Fruit fly (Drosophila melanogaster) whole organism, prepupa: ENCODE data around the gene tbc.

Experiments
- Blimp-1 ChIP-seq: fragments of 200-800 bp; sonication (Bioruptor generic); optimal IDR thresholded peaks from 3 replicates; lab custom pipeline; 2017; ENCODE audit warnings: missing biosample characterization, missing genetic modification characterization, mild to moderate bottlenecking, moderate library complexity, missing genetic modification reagents
- CG10631 ChIP-seq: fragments of 200-800 bp; sonication (Bioruptor generic); optimal IDR thresholded peaks from 2 replicates; lab custom pipeline; 2016; ENCODE audit warnings: missing biosample characterization, missing genetic modification characterization
- CG10669 ChIP-seq: fragments of 200-800 bp; sonication (Bioruptor generic); optimal IDR thresholded peaks from 3 replicates; lab custom pipeline; 2018; ENCODE audit warnings: missing biosample characterization, mild to moderate bottlenecking, missing genetic modification characterization, moderate library complexity
- CG11294 ChIP-seq: fragments of 200-800 bp; sonication (Bioruptor generic); IDR thresholded peaks from 2 replicates; pipeline ENCODE4 v1.3.6; 2022; ENCODE audit warnings: missing biosample characterization, missing genetic modification characterization
- CG11902 ChIP-seq: fragments of 200-800 bp; sonication (Bioruptor generic); optimal IDR thresholded peaks from 3 replicates; lab custom pipeline; 2016; ENCODE audit warnings: missing biosample characterization, missing genetic modification characterization
- CG1621 ChIP-seq: fragments of 200-800 bp; sonication (Bioruptor generic); optimal IDR thresholded peaks from 3 replicates; lab custom pipeline; 2018; ENCODE audit warnings: missing biosample characterization, mild to moderate bottlenecking, missing genetic modification characterization
- CG16779 ChIP-seq: fragments of 200-800 bp; sonication (Bioruptor generic); optimal IDR thresholded peaks from 3 replicates; lab custom pipeline; 2017; ENCODE audit warnings: missing biosample characterization, mild to moderate bottlenecking, missing genetic modification characterization
- CG3032 ChIP-seq: fragments of 200-800 bp; optimal IDR thresholded peaks from 2 replicates; lab custom pipeline; 2019; ENCODE audit warnings: missing biosample characterization, mild to moderate bottlenecking, missing genetic modification characterization, moderate library complexity
- CG31627 ChIP-seq: fragments of 200-800 bp; sonication (Bioruptor generic); optimal IDR thresholded peaks from 3 replicates; lab custom pipeline; 2016; ENCODE audit warnings: missing biosample characterization, missing genetic modification characterization
- CG32006 ChIP-seq: fragments of 200-800 bp; sonication (Bioruptor generic); optimal IDR thresholded peaks from 3 replicates; lab custom pipeline; 2017; ENCODE audit warnings: missing biosample characterization, mild to moderate bottlenecking, missing genetic modification characterization
- CG4318 ChIP-seq: fragments of 200-800 bp; sonication (Bioruptor generic); optimal IDR thresholded peaks from 3 replicates; lab custom pipeline; 2017; ENCODE audit warnings: missing biosample characterization, mild to moderate bottlenecking, missing genetic modification characterization
- CG6163 ChIP-seq: fragments of 200-800 bp; sonication (Bioruptor generic); IDR thresholded peaks from 3 replicates; pipeline ENCODE4 v1.3.6; 2022; ENCODE audit warnings: missing biosample characterization, missing genetic modification characterization
- CG6276 ChIP-seq: fragments of 200-800 bp; sonication (Bioruptor generic); optimal IDR thresholded peaks from 2 replicates; lab custom pipeline; 2017; ENCODE audit warnings: missing biosample characterization, mild to moderate bottlenecking, missing genetic modification characterization
- CG6808 ChIP-seq: fragments of 200-800 bp; sonication (Bioruptor generic); optimal IDR thresholded peaks from 3 replicates; lab custom pipeline; 2017; ENCODE audit warnings: missing biosample characterization, missing genetic modification characterization, mild to moderate bottlenecking, moderate library complexity, missing genetic modification reagents
- CG6854 ChIP-seq: fragments of 200-800 bp; sonication (Bioruptor generic); optimal IDR thresholded peaks from 2 replicates; lab custom pipeline; 2017; ENCODE audit warnings: missing biosample characterization, mild to moderate bottlenecking, missing genetic modification characterization
- CG7368 ChIP-seq: fragments of 200-800 bp; sonication (Bioruptor generic); optimal IDR thresholded peaks from 3 replicates; lab custom pipeline; 2016; ENCODE audit warnings: missing biosample characterization, missing genetic modification characterization
- CG8119 ChIP-seq: fragments of 200-800 bp; sonication (Bioruptor generic); IDR thresholded peaks from 3 replicates; pipeline ENCODE4 v1.3.6; 2022; ENCODE audit warnings: missing biosample characterization, missing genetic modification characterization
- CG8319 ChIP-seq: fragments of 200-800 bp; sonication (Bioruptor generic); optimal IDR thresholded peaks from 3 replicates; lab custom pipeline; 2016; ENCODE audit warnings: missing biosample characterization, missing genetic modification characterization
- CG9139 ChIP-seq: fragments of 200-800 bp; sonication (Bioruptor generic); optimal IDR thresholded peaks from 3 replicates; lab custom pipeline; 2017; ENCODE audit warnings: missing biosample characterization, mild to moderate bottlenecking, missing genetic modification characterization
- Eip75B ChIP-seq: fragments of 200-800 bp; sonication (Bioruptor generic); optimal IDR thresholded peaks from 3 replicates; lab custom pipeline; 2016; ENCODE audit warnings: missing biosample characterization, missing genetic modification characterization
- Eip78C ChIP-seq: fragments of 200-800 bp; sonication (Bioruptor generic); peaks from one replicate; lab custom pipeline; 2016; ENCODE audit warnings: missing biosample characterization, missing genetic modification characterization
- Eip93F ChIP-seq: fragments of 200-800 bp; sonication (Bioruptor generic); optimal IDR thresholded peaks from 2 replicates; lab custom pipeline; 2016; ENCODE audit warnings: missing biosample characterization, mild to moderate bottlenecking, missing genetic modification characterization
- Ets96B ChIP-seq: fragments of 200-800 bp; optimal IDR thresholded peaks from 2 replicates; lab custom pipeline; 2019; ENCODE audit warnings: missing biosample characterization, mild to moderate bottlenecking, missing genetic modification characterization, moderate library complexity
- Hr4 ChIP-seq: fragments of 200-800 bp; sonication (Bioruptor generic); optimal IDR thresholded peaks from 3 replicates; lab custom pipeline; 2016; ENCODE audit warnings: missing biosample characterization, missing genetic modification characterization
- Met ChIP-seq: fragments of 200-800 bp; sonication (Bioruptor generic); optimal IDR thresholded peaks from 3 replicates; lab custom pipeline; 2016; ENCODE audit warnings: missing biosample characterization, missing genetic modification characterization
- Sox102F ChIP-seq: fragments of 200-800 bp; sonication (Bioruptor generic); optimal IDR thresholded peaks from 2 replicates; lab custom pipeline; 2016; ENCODE audit warnings: missing biosample characterization, mild to moderate bottlenecking, missing genetic modification characterization
- Sox14 ChIP-seq: fragments of 200-800 bp; sonication (Bioruptor generic); optimal IDR thresholded peaks from 3 replicates; lab custom pipeline; 2016; ENCODE audit warnings: missing biosample characterization, missing genetic modification characterization
- Sox15 ChIP-seq: fragments of 200-800 bp; sonication (Bioruptor generic); optimal IDR thresholded peaks from 3 replicates; lab custom pipeline; 2016; ENCODE audit warnings: missing biosample characterization, missing genetic modification characterization
- dac ChIP-seq: fragments of 200-800 bp; sonication (Bioruptor generic); optimal IDR thresholded peaks from 2 replicates; lab custom pipeline; 2017; ENCODE audit warnings: missing biosample characterization, mild to moderate bottlenecking, missing genetic modification characterization
- dsx ChIP-seq: fragments of 200-800 bp; optimal IDR thresholded peaks from 3 replicates; lab custom pipeline; 2019; ENCODE audit warnings: missing biosample characterization, mild to moderate bottlenecking, missing genetic modification characterization, moderate library complexity; ENCODE audit not compliant: poor library complexity, severe bottlenecking
- esn ChIP-seq: fragments of 200-800 bp; sonication (Bioruptor generic); optimal IDR thresholded peaks from 2 replicates; lab custom pipeline; 2016; ENCODE audit warnings: missing biosample characterization, mild to moderate bottlenecking, missing genetic modification characterization, moderate library complexity
- fd59A ChIP-seq: fragments of 200-800 bp; sonication (Bioruptor generic); optimal IDR thresholded peaks from 2 replicates; lab custom pipeline; 2017; ENCODE audit warnings: missing biosample characterization, mild to moderate bottlenecking, missing genetic modification characterization, missing genetic modification reagents
- fd85E ChIP-seq: fragments of 200-800 bp; sonication (Bioruptor generic); optimal IDR thresholded peaks from 3 replicates; lab custom pipeline; 2016; ENCODE audit warnings: missing biosample characterization, missing genetic modification characterization
- fkh ChIP-seq: fragments of 200-800 bp; sonication (Bioruptor generic); optimal IDR thresholded peaks from 3 replicates; lab custom pipeline; 2017; ENCODE audit warnings: missing biosample characterization, mild to moderate bottlenecking, missing genetic modification characterization, moderate library complexity
- net ChIP-seq: fragments of 200-800 bp; sonication (Bioruptor generic); optimal IDR thresholded peaks from 3 replicates; lab custom pipeline; 2016; ENCODE audit warnings: missing biosample characterization, missing genetic modification characterization
- salr ChIP-seq, 2 experiments: fragments of 200-800 bp; sonication (Bioruptor generic); optimal IDR thresholded peaks; 3 replicates each; lab custom pipeline; 2016 to 2018; ENCODE audit warnings: missing biosample characterization in 2 of 2, missing genetic modification characterization in 2 of 2, mild to moderate bottlenecking in 1 of 2
- spab ChIP-seq: fragments of 200-800 bp; sonication (Bioruptor generic); optimal IDR thresholded peaks from 2 replicates; lab custom pipeline; 2017; ENCODE audit warnings: missing biosample characterization, mild to moderate bottlenecking, missing genetic modification characterization, missing genetic modification reagents
- svp ChIP-seq: fragments of 200-800 bp; sonication (Bioruptor generic); peaks from one replicate; lab custom pipeline; 2016; ENCODE audit warnings: missing biosample characterization, missing genetic modification characterization

tbc gene

DNA sequence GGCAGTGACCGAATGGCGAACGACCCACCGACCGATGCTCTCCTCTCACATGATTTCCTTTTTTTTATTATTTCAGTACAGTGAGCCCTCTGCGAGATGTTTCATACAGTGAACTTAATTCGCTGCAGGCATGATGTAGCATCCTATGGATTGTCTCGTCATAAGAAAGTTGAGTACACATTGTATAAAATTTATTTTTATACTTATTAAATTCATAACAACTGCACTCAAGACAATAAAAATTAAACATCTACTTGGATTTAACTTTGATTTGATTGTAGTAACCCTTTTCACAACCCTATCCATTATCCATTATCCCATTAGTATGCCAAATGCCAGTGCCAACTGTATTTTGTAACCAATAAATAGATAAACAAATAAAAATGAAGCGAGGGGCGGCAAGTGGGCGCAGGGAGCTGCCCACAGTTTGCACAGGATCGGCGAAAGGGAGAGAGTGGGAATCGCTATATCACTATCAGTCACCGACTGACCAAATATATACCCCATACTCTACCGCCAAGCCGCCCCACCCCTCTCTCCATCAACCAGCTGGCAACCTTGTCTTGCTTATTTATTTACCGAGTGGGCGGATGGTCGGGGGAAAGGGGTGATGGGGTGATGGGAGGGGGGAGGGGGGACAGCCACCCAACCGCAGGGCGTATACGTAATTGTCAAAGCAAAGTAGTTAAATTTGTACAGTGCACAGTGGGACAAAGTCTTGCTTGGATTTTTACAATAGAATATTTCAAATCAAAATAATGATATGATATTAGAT lies 33.8 kb downstream of the tbc start (continued):
- TF ChIP-seq CG7368 (peak; percentile 15), fd59A (GFP tag; lab: Kevin White, UChicago) (peak; percentile 49), CG6276 (peak; percentile 45), CG11902 (GFP tag; lab: Kevin White, UChicago) (peak; percentile 36), CG8319 (GFP tag; lab: Kevin White, UChicago) (no peak), Sox15 (GFP tag; lab: Kevin White, UChicago) (no peak), Met (GFP tag; lab: Kevin White, UChicago) (peak; percentile 24), CG10669 (peak; percentile 58), CG6808 (GFP tag; lab: Kevin White, UChicago) (peak; percentile 47), CG16779 (peak; percentile 17), Blimp-1 (GFP tag; lab: Kevin White, UChicago) (peak; percentile 1), dsx (peak; percentile 62), CG4318 (GFP tag; lab: Kevin White, UChicago) (peak; percentile 34), CG8119 (GFP tag; lab: Robert Waterston, UW) (peak; percentile 69), CG1621 (no peak), CG3032 (tag; lab: Kevin White, UChicago) (peak; percentile 62), CG10631 (peak; percentile 63), Eip93F (no peak), CG6854 (GFP tag; lab: Kevin White, UChicago) (no peak), CG9139 (GFP tag; lab: Kevin White, UChicago) (no peak), Sox14 (GFP tag; lab: Kevin White, UChicago) (peak; percentile 32), Hr4 (GFP tag; lab: Kevin White, UChicago) (peak; percentile 60), Ets96B (tag; lab: Kevin White, UChicago) (peak; percentile 60), dac (GFP tag; lab: Kevin White, UChicago) (no peak), spab (GFP tag; lab: Kevin White, UChicago) (peak; percentile 38)

- TF ChIP-seq CG31627 (no peak), fd59A (GFP tag; lab: Kevin White, UChicago) (no peak), salr (GFP tag; optimal IDR thresholded peaks at IDR 0.05; lab: Kevin White, UChicago) (no peak), CG6854 (GFP tag; lab: Kevin White, UChicago) (no peak), CG32006 (peak; percentile 36), fd85E (GFP tag; lab: Kevin White, UChicago) (no peak), CG8319 (GFP tag; lab: Kevin White, UChicago) (no peak), dac (GFP tag; lab: Kevin White, UChicago) (no peak), Sox102F (GFP tag; lab: Kevin White, UChicago) (no peak), CG11294 (no peak), esn (no peak), CG9139 (GFP tag; lab: Kevin White, UChicago) (no peak), net (GFP tag; lab: Kevin White, UChicago) (no peak), CG8119 (GFP tag; lab: Robert Waterston, UW) (0 out of 3 replicates have a peak, but pooled peaks have one; percentile 22), Eip75B (no peak), svp (no peak), Sox14 (GFP tag; lab: Kevin White, UChicago) (no peak), fkh (GFP tag; lab: Kevin White, UChicago) (no peak), Eip78C (GFP tag; lab: Kevin White, UChicago) (peak; percentile 23), Met (GFP tag; lab: Kevin White, UChicago) (no peak), CG6163 (no peak), CG10669 (no peak), CG16779 (no peak)
Observed at dm6 chrX:20485880-20486279, 36.7 kb downstream of the tbc start, which contains the start of gene CG15461. TSS of gene CG15461 (plus strand) at chrX:20486180.
